Fruit fly (Drosophila melanogaster) whole organism, embryonic: ENCODE data around the gene CG12477.

Source experiments
- Atf6 ChIP-seq: fragments of 200-800 bp; sonication (Bioruptor generic); IDR thresholded peaks from 2 replicates; pipeline ENCODE4 v1.3.6; 2022; ENCODE audit warnings: missing biosample characterization, missing genetic modification characterization
- B-H1 ChIP-seq: fragments of 200-800 bp; sonication (Bioruptor generic); IDR thresholded peaks from 3 replicates; pipeline ENCODE4 v1.3.6; 2022; ENCODE audit warnings: missing biosample characterization, missing genetic modification characterization
- CG10147 ChIP-seq: fragments of 200-800 bp; sonication (Bioruptor generic); optimal IDR thresholded peaks from 2 replicates; lab custom pipeline; 2019; ENCODE audit warnings: missing biosample characterization, mild to moderate bottlenecking, missing genetic modification characterization, moderate library complexity
- CG12769 ChIP-seq: fragments of 200-800 bp; sonication (Bioruptor generic); optimal IDR thresholded peaks from 2 replicates; lab custom pipeline; 2019; ENCODE audit warnings: missing biosample characterization, mild to moderate bottlenecking, missing genetic modification characterization, moderate library complexity
- CG13287 ChIP-seq: fragments of 200-800 bp; sonication (Bioruptor generic); IDR thresholded peaks from 2 replicates; pipeline ENCODE4 v1.3.6; 2022; ENCODE audit warnings: missing biosample characterization, missing genetic modification characterization; ENCODE audit not compliant: partially characterized antibody
- CG13624 ChIP-seq: fragments of 200-800 bp; sonication (Bioruptor generic); optimal IDR thresholded peaks from 2 replicates; lab custom pipeline; 2016; ENCODE audit warnings: missing biosample characterization, missing genetic modification characterization
- CG15514 ChIP-seq: fragments of 200-800 bp; sonication (Bioruptor generic); optimal IDR thresholded peaks from 3 replicates; lab custom pipeline; 2017; ENCODE audit warnings: missing biosample characterization, missing genetic modification characterization, mild to moderate bottlenecking, moderate library complexity, missing genetic modification reagents
- CG17385 ChIP-seq: fragments of 200-800 bp; sonication (Bioruptor generic); optimal IDR thresholded peaks from 3 replicates; lab custom pipeline; 2018; ENCODE audit warnings: missing biosample characterization, mild to moderate bottlenecking, missing genetic modification characterization
- CG17829 ChIP-seq: fragments of 200-800 bp; optimal IDR thresholded peaks from 2 replicates; lab custom pipeline; 2019; ENCODE audit warnings: missing biosample characterization, mild to moderate bottlenecking, missing genetic modification characterization, moderate library complexity
- CG18619 ChIP-seq: fragments of 200-800 bp; sonication (Bioruptor generic); optimal IDR thresholded peaks from 3 replicates; lab custom pipeline; 2017; ENCODE audit warnings: missing biosample characterization, mild to moderate bottlenecking, missing genetic modification characterization
- CG18764 ChIP-seq: fragments of 200-800 bp; sonication (Bioruptor generic); optimal IDR thresholded peaks from 3 replicates; lab custom pipeline; 2016; ENCODE audit warnings: missing biosample characterization, missing genetic modification characterization
- CG30403 ChIP-seq: fragments of 200-800 bp; sonication (Bioruptor generic); optimal IDR thresholded peaks from 3 replicates; lab custom pipeline; 2016; ENCODE audit warnings: missing biosample characterization, missing genetic modification characterization
- CG31224 ChIP-seq: fragments of 200-800 bp; sonication (Bioruptor generic); IDR thresholded peaks from 2 replicates; pipeline ENCODE4 v1.3.6; 2022; ENCODE audit warnings: missing biosample characterization, missing genetic modification characterization
- CG32772 ChIP-seq: fragments of 200-800 bp; sonication (Bioruptor generic); IDR thresholded peaks from 2 replicates; pipeline ENCODE4 v1.3.6; 2022; ENCODE audit warnings: missing biosample characterization, missing genetic modification characterization
- CG5180 ChIP-seq: fragments of 200-800 bp; sonication (Bioruptor generic); optimal IDR thresholded peaks from 3 replicates; lab custom pipeline; 2017; ENCODE audit warnings: missing biosample characterization, missing genetic modification characterization, mild to moderate bottlenecking, moderate library complexity, missing genetic modification reagents
- CG5953 ChIP-seq: fragments of 200-800 bp; sonication (Bioruptor generic); IDR thresholded peaks from 2 replicates; pipeline ENCODE4 v1.3.6; 2022; ENCODE audit warnings: missing biosample characterization, missing genetic modification characterization
- CG6689 ChIP-seq: fragments of 200-800 bp; sonication (Bioruptor generic); IDR thresholded peaks from 2 replicates; pipeline ENCODE4 v1.3.6; 2022; ENCODE audit warnings: missing biosample characterization, missing genetic modification characterization
- CG6791 ChIP-seq: fragments of 200-800 bp; sonication (Bioruptor generic); IDR thresholded peaks from 3 replicates; pipeline ENCODE4 v1.3.6; 2022; ENCODE audit warnings: missing biosample characterization, missing genetic modification characterization; ENCODE audit not compliant: partially characterized antibody
- CG7556 ChIP-seq: fragments of 200-800 bp; sonication (Bioruptor generic); optimal IDR thresholded peaks from 2 replicates; lab custom pipeline; 2017; ENCODE audit warnings: missing biosample characterization, mild to moderate bottlenecking, missing genetic modification characterization
- CG8944 ChIP-seq: fragments of 200-800 bp; sonication (Bioruptor generic); optimal IDR thresholded peaks from 3 replicates; lab custom pipeline; 2016; ENCODE audit warnings: missing biosample characterization, missing genetic modification characterization
- CkIIα-i1 ChIP-seq: fragments of 200-800 bp; sonication (Bioruptor generic); IDR thresholded peaks from 2 replicates; pipeline ENCODE4 v1.3.6; 2022; ENCODE audit warnings: missing biosample characterization, missing genetic modification characterization
- D ChIP-seq, 2 experiments: fragments of 200-800 bp in 1 of 2; fragments of >200 bp in 1 of 2; sonication (Bioruptor generic) in 1 of 2; optimal IDR thresholded peaks; 2 replicates in 1 of 2; 3 replicates in 1 of 2; lab custom pipeline; 2017; ENCODE audit warnings: mild to moderate bottlenecking in 1 of 2, missing biosample characterization in 1 of 2, missing genetic modification characterization in 1 of 2, missing genetic modification reagents in 1 of 2
- D19B ChIP-seq: fragments of 200-800 bp; sonication (Bioruptor generic); optimal IDR thresholded peaks from 2 replicates; lab custom pipeline; 2017; ENCODE audit warnings: missing biosample characterization, mild to moderate bottlenecking, missing genetic modification characterization
- Dip2 ChIP-seq: fragments of 200-800 bp; sonication (Bioruptor generic); IDR thresholded peaks from 2 replicates; pipeline ENCODE4 v1.3.6; 2022; ENCODE audit warnings: missing biosample characterization, missing genetic modification characterization
- ERR ChIP-seq: fragments of 200-800 bp; sonication (Bioruptor generic); optimal IDR thresholded peaks from 2 replicates; lab custom pipeline; 2016; ENCODE audit warnings: missing biosample characterization, missing genetic modification characterization
- H2.0 ChIP-seq: fragments of 200-800 bp; sonication (Bioruptor generic); IDR thresholded peaks from 2 replicates; pipeline ENCODE4 v1.3.6; 2022; ENCODE audit warnings: missing biosample characterization, missing genetic modification characterization
- HHEX ChIP-seq: fragments of 200-800 bp; sonication (Bioruptor generic); optimal IDR thresholded peaks from 3 replicates; lab custom pipeline; 2017; ENCODE audit warnings: missing biosample characterization, mild to moderate bottlenecking, missing genetic modification characterization, missing genetic modification reagents
- Lpt ChIP-seq: fragments of >200 bp; optimal IDR thresholded peaks from 2 replicates; lab custom pipeline; 2018; ENCODE audit warnings: missing biosample characterization, missing genetic modification characterization
- Pdp1 ChIP-seq, 2 experiments: fragments of 200-800 bp; sonication (Bioruptor generic); optimal IDR thresholded peaks; 3 replicates each; lab custom pipeline; 2016; ENCODE audit warnings: missing biosample characterization in 2 of 2, missing genetic modification characterization in 2 of 2, mild to moderate bottlenecking in 1 of 2, moderate library complexity in 1 of 2
- Sox100B ChIP-seq: fragments of 200-800 bp; sonication (Bioruptor generic); optimal IDR thresholded peaks from 3 replicates; lab custom pipeline; 2018; ENCODE audit warnings: missing biosample characterization, mild to moderate bottlenecking, missing genetic modification characterization
- Sox102F ChIP-seq: fragments of 200-800 bp; sonication (Bioruptor generic); optimal IDR thresholded peaks from 2 replicates; lab custom pipeline; 2018; ENCODE audit warnings: missing biosample characterization, mild to moderate bottlenecking, missing genetic modification characterization, moderate library complexity
- Spps ChIP-seq: fragments of 200-800 bp; sonication (Bioruptor generic); optimal IDR thresholded peaks from 2 replicates; lab custom pipeline; 2018; ENCODE audit warnings: missing biosample characterization, mild to moderate bottlenecking, missing genetic modification characterization
- TFAM ChIP-seq: fragments of 200-800 bp; sonication (Bioruptor generic); optimal IDR thresholded peaks from 2 replicates; lab custom pipeline; 2017; ENCODE audit warnings: missing biosample characterization, missing genetic modification characterization, inconsistent platforms
- amos ChIP-seq: fragments of 200-800 bp; sonication (Bioruptor generic); IDR thresholded peaks from 2 replicates; pipeline ENCODE4 v1.3.6; 2022; ENCODE audit warnings: missing biosample characterization, missing genetic modification characterization; ENCODE audit not compliant: partially characterized antibody
- ci ChIP-seq: fragments of 200-800 bp; sonication (Bioruptor generic); IDR thresholded peaks from 3 replicates; pipeline ENCODE4 v1.3.6; 2022; ENCODE audit warnings: missing biosample characterization, missing genetic modification characterization
- crp ChIP-seq, 2 experiments: fragments of 200-800 bp; sonication (Bioruptor generic); optimal IDR thresholded peaks; 2 replicates in 1 of 2; 3 replicates in 1 of 2; lab custom pipeline; 2017; ENCODE audit warnings: missing biosample characterization in 2 of 2, missing genetic modification characterization in 2 of 2, mild to moderate bottlenecking in 1 of 2, moderate library complexity in 1 of 2
- gcm ChIP-seq: fragments of 200-800 bp; sonication (Bioruptor generic); optimal IDR thresholded peaks from 2 replicates; lab custom pipeline; 2019; ENCODE audit warnings: missing biosample characterization, mild to moderate bottlenecking, missing genetic modification characterization, moderate library complexity
- gfzf ChIP-seq: fragments of 200-800 bp; sonication (Bioruptor generic); optimal IDR thresholded peaks from 2 replicates; lab custom pipeline; 2016; ENCODE audit warnings: missing biosample characterization, mild to moderate bottlenecking, missing genetic modification characterization, moderate library complexity
- hb ChIP-seq: fragments of 200-800 bp; sonication (Bioruptor generic); IDR thresholded peaks from 3 replicates; pipeline ENCODE4 v1.3.6; 2022; ENCODE audit warnings: missing biosample characterization, missing genetic modification characterization; ENCODE audit not compliant: partially characterized antibody
- ind ChIP-seq: fragments of 200-800 bp; sonication (Bioruptor generic); optimal IDR thresholded peaks from 3 replicates; lab custom pipeline; 2016; ENCODE audit warnings: missing biosample characterization, missing genetic modification characterization
- kay ChIP-seq: fragments of 200-800 bp; sonication (Bioruptor generic); optimal IDR thresholded peaks from 2 replicates; lab custom pipeline; 2016; ENCODE audit warnings: missing biosample characterization, missing genetic modification characterization
- tgo ChIP-seq: fragments of 200-800 bp; sonication (Bioruptor generic); IDR thresholded peaks from 3 replicates; pipeline ENCODE4 v1.3.6; 2022; ENCODE audit warnings: missing biosample characterization, missing genetic modification characterization
- trem ChIP-seq: fragments of 200-800 bp; optimal IDR thresholded peaks from 3 replicates; lab custom pipeline; 2019; ENCODE audit warnings: missing biosample characterization, mild to moderate bottlenecking, missing genetic modification characterization, moderate library complexity
- trh ChIP-seq: fragments of 200-800 bp; sonication (Bioruptor generic); optimal IDR thresholded peaks from 2 replicates; lab custom pipeline; 2016; ENCODE audit warnings: missing biosample characterization, missing genetic modification characterization
- unpg ChIP-seq: fragments of 200-800 bp; sonication (Bioruptor generic); optimal IDR thresholded peaks from 3 replicates; lab custom pipeline; 2018; ENCODE audit warnings: missing biosample characterization, mild to moderate bottlenecking, missing genetic modification characterization, moderate library complexity
- vnd ChIP-seq: fragments of 200-800 bp; sonication (Bioruptor generic); IDR thresholded peaks from 3 replicates; pipeline ENCODE4 v1.3.6; 2022; ENCODE audit warnings: missing biosample characterization, missing genetic modification characterization; ENCODE audit not compliant: partially characterized antibody
- wek ChIP-seq: fragments of 200-800 bp; sonication (Bioruptor generic); optimal IDR thresholded peaks from 3 replicates; lab custom pipeline; 2018; ENCODE audit warnings: missing biosample characterization, mild to moderate bottlenecking, missing genetic modification characterization, moderate library complexity
- yki ChIP-seq: fragments of >200 bp; optimal IDR thresholded peaks from 3 replicates; lab custom pipeline; 2018

The CG12477 gene

dm6 chr3L:18683846-18684245 lies 39.2 kb downstream of the CG12477 start, which contains the start of gene Chmp1 (continued):
- peak; percentile 86 for TF ChIP-seq CG5180 (GFP tag; lab: Kevin White, UChicago)
- TF ChIP-seq CkIIα-i1 (GFP tag; lab: Robert Waterston, UW): no peak
- TF ChIP-seq ci: no peak
- TF ChIP-seq CG15514 (GFP tag; lab: Kevin White, UChicago): peak; percentile 66
- TF ChIP-seq kay (GFP tag; lab: Kevin White, UChicago): peak; percentile 94
- no peak for TF ChIP-seq Dip2 (GFP tag; lab: Robert Waterston, UW)
- TF ChIP-seq gfzf: peak; percentile 63
- no peak for TF ChIP-seq CG8944
- peak in 1 of 2 experiments; percentile 86 for TF ChIP-seq crp (GFP tag; optimal IDR thresholded peaks at IDR 0.05; lab: Kevin White, UChicago)
- TF ChIP-seq TFAM (GFP tag; lab: Kevin White, UChicago): no peak
- TF ChIP-seq Lpt: no peak
- peak; percentile 8 for TF ChIP-seq CG13624 (GFP tag; lab: Kevin White, UChicago)
- TF ChIP-seq trem: peak; percentile 57
- no peak for TF ChIP-seq CG6689 (GFP tag; lab: Robert Waterston, UW)

- TF ChIP-seq amos (GFP tag; lab: Robert Waterston, UW) (peak; percentile 34; the same call in 1 of the 2 replicates), Atf6 (GFP tag; lab: Robert Waterston, UW) (peak; percentile 56), CG31224 (no peak), yki (no peak), CG12769 (tag; lab: Kevin White, UChicago) (peak; percentile 14), Sox102F (GFP tag; lab: Kevin White, UChicago) (peak; percentile 70), tgo (peak; percentile 38; the same call in 1 of the 3 replicates), gcm (peak; percentile 47), CG17829 (tag; lab: Kevin White, UChicago) (peak; percentile 70), CG32772 (peak; percentile 62), D19B (peak; percentile 23), Pdp1 (GFP tag; optimal IDR thresholded peaks at IDR 0.05; lab: Kevin White, UChicago) (peak in 1 of 2 experiments; percentile 35), HHEX (GFP tag; lab: Kevin White, UChicago) (peak; percentile 41), H2.0 (peak; percentile 38; the same call in 1 of the 2 replicates), ind (GFP tag; lab: Kevin White, UChicago) (peak; percentile 59), D (optimal IDR thresholded peaks at IDR 0.05; lab: Kevin White, UChicago) (no peak), D (GFP tag; optimal IDR thresholded peaks at IDR 0.05; lab: Kevin White, UChicago) (peak; percentile 22), hb (GFP tag; lab: Robert Waterston, UW) (no peak), unpg (GFP tag; lab: Kevin White, UChicago) (peak; percentile 68), CG5953 (GFP tag; lab: Robert Waterston, UW) (no peak), CG30403 (peak; percentile 77), CG13287 (GFP tag; lab: Robert Waterston, UW) (0 out of 2 replicates have a peak, but pooled peaks have one; percentile 11), B-H1 (peak; percentile 30; the same call in 1 of the 3 replicates), trh (GFP tag; lab: Kevin White, UChicago) (peak; percentile 25), CG18619 (GFP tag; lab: Kevin White, UChicago) (peak; percentile 63), wek (no peak), vnd (no peak), Spps (tag; lab: Kevin White, UChicago) (no peak), ERR (GFP tag; lab: Kevin White, UChicago) (no peak), CG10147 (peak; percentile 59), CG17385 (peak; percentile 52), CG7556 (GFP tag; lab: Kevin White, UChicago) (peak; percentile 80), CG18764 (peak; percentile 6), CG6791 (GFP tag; lab: Robert Waterston, UW) (no peak), Sox100B (GFP tag; lab: Kevin White, UChicago) (peak; percentile 60)
Observed at dm6 chr3L:18681550-18682217, 41.4 kb downstream of the CG12477 start, which contains the start of the genes Sgf11 and CG32202. Gene Sgf11, minus strand, starts transcription at chr3L:18681836. Gene CG32202, plus strand, starts transcription at chr3L:18682184.
